Fruit fly (Drosophila melanogaster) whole organism, pupa: ENCODE data around the gene RpS4.

Experiments used
- CG10348 ChIP-seq: fragments of 200-800 bp; sonication (Bioruptor generic); IDR thresholded peaks from 2 replicates; pipeline ENCODE4 v1.3.6; 2022; ENCODE audit warnings: missing biosample characterization, missing genetic modification characterization
- CG12605 ChIP-seq: fragments of 200-800 bp; sonication (Bioruptor generic); IDR thresholded peaks from 2 replicates; pipeline ENCODE4 v1.3.6; 2022; ENCODE audit warnings: missing biosample characterization, missing genetic modification characterization
- CG13204 ChIP-seq: fragments of 200-800 bp; sonication (Bioruptor generic); optimal IDR thresholded peaks from 2 replicates; lab custom pipeline; 2018; ENCODE audit warnings: missing biosample characterization, mild to moderate bottlenecking, missing genetic modification characterization, moderate library complexity
- CG14655 ChIP-seq: fragments of 200-800 bp; sonication (Bioruptor generic); optimal IDR thresholded peaks from 3 replicates; lab custom pipeline; 2017; ENCODE audit warnings: mild to moderate bottlenecking, missing biosample characterization, missing genetic modification reagents, missing genetic modification characterization
- CG15710 ChIP-seq: fragments of 200-800 bp; sonication (Bioruptor generic); optimal IDR thresholded peaks from 2 replicates; lab custom pipeline; 2018; ENCODE audit warnings: missing biosample characterization, mild to moderate bottlenecking, missing genetic modification characterization, moderate library complexity
- CG17806 ChIP-seq: fragments of 200-800 bp; sonication (Bioruptor generic); optimal IDR thresholded peaks from 2 replicates; lab custom pipeline; 2018; ENCODE audit warnings: missing biosample characterization, mild to moderate bottlenecking, missing genetic modification characterization, moderate library complexity
- CG32121 ChIP-seq: fragments of 200-800 bp; sonication (Bioruptor generic); IDR thresholded peaks from 2 replicates; pipeline ENCODE4 v1.3.6; 2022; ENCODE audit warnings: missing biosample characterization, missing genetic modification characterization
- CG34367 ChIP-seq: fragments of 200-800 bp; sonication (Bioruptor generic); optimal IDR thresholded peaks from 2 replicates; lab custom pipeline; 2018; ENCODE audit warnings: missing biosample characterization, mild to moderate bottlenecking, missing genetic modification characterization
- CG4496 ChIP-seq: fragments of 200-800 bp; sonication (Bioruptor generic); IDR thresholded peaks from 3 replicates; pipeline ENCODE4 v1.3.6; 2022; ENCODE audit warnings: missing biosample characterization, missing genetic modification characterization
- CG8159 ChIP-seq: fragments of 200-800 bp; sonication (Bioruptor generic); optimal IDR thresholded peaks from 3 replicates; lab custom pipeline; 2018; ENCODE audit warnings: missing biosample characterization, mild to moderate bottlenecking, missing genetic modification characterization, moderate library complexity
- CG8301 ChIP-seq: fragments of 200-800 bp; sonication (Bioruptor generic); optimal IDR thresholded peaks from 2 replicates; lab custom pipeline; 2018; ENCODE audit warnings: missing biosample characterization, mild to moderate bottlenecking, missing genetic modification characterization
- CG9948 ChIP-seq: fragments of 200-800 bp; sonication (Bioruptor generic); optimal IDR thresholded peaks from 2 replicates; lab custom pipeline; 2018; ENCODE audit warnings: missing biosample characterization, mild to moderate bottlenecking, missing genetic modification characterization, moderate library complexity
- D1 ChIP-seq: fragments of 200-800 bp; sonication (Bioruptor generic); optimal IDR thresholded peaks from 2 replicates; lab custom pipeline; 2018; ENCODE audit warnings: missing biosample characterization, mild to moderate bottlenecking, missing genetic modification characterization, moderate library complexity
- EcR ChIP-seq: fragments of 200-800 bp; sonication (Bioruptor generic); optimal IDR thresholded peaks from 3 replicates; lab custom pipeline; 2019; ENCODE audit warnings: missing biosample characterization, missing genetic modification characterization, mild to moderate bottlenecking, moderate library complexity, missing genetic modification reagents
- Ets98B ChIP-seq: fragments of 200-800 bp; sonication (Bioruptor generic); IDR thresholded peaks from 2 replicates; pipeline ENCODE4 v1.3.6; 2022; ENCODE audit warnings: missing biosample characterization, missing genetic modification characterization
- Pif1A ChIP-seq: fragments of 200-800 bp; sonication (Bioruptor generic); optimal IDR thresholded peaks from 3 replicates; lab custom pipeline; 2016; ENCODE audit warnings: missing biosample characterization, missing genetic modification characterization
- Pif1B ChIP-seq: fragments of 200-800 bp; sonication (Bioruptor generic); optimal IDR thresholded peaks from 3 replicates; lab custom pipeline; 2016; ENCODE audit warnings: missing biosample characterization, missing genetic modification characterization
- Snoo ChIP-seq: fragments of 200-800 bp; sonication (Bioruptor generic); optimal IDR thresholded peaks from 3 replicates; lab custom pipeline; 2017; ENCODE audit warnings: missing biosample characterization, mild to moderate bottlenecking, missing genetic modification characterization, inconsistent platforms
- fd96Ca ChIP-seq: fragments of 200-800 bp; sonication (Bioruptor generic); IDR thresholded peaks from 3 replicates; pipeline ENCODE4 v1.3.6; 2022; ENCODE audit warnings: missing biosample characterization, missing genetic modification characterization
- gl ChIP-seq: fragments of 200-800 bp; sonication (Bioruptor generic); optimal IDR thresholded peaks from 2 replicates; lab custom pipeline; 2018; ENCODE audit warnings: missing biosample characterization, mild to moderate bottlenecking, missing genetic modification characterization
- rn ChIP-seq: fragments of 200-800 bp; sonication (Bioruptor generic); IDR thresholded peaks from 2 replicates; pipeline ENCODE4 v1.3.6; 2022; ENCODE audit warnings: missing biosample characterization, missing genetic modification characterization

The RpS4 gene

dm6 chr3L:13041292-13042067, at the start of gene RpS4:
RpS4 (plus strand) TSS chr3L:13041756.
- no peak for TF ChIP-seq CG14655 (GFP tag; lab: Kevin White, UChicago)
- TF ChIP-seq Snoo (tag; lab: Kevin White, UChicago), result peak; percentile 96
- peak; percentile 86 for TF ChIP-seq gl (tag; lab: Kevin White, UChicago)
- TF ChIP-seq CG8159, result peak; percentile 62
- no peak for TF ChIP-seq D1
- TF ChIP-seq Pif1A (GFP tag; lab: Kevin White, UChicago), result peak; percentile 75
- peak; percentile 76 for TF ChIP-seq CG12605 (GFP tag; lab: Robert Waterston, UW)
- TF ChIP-seq CG17806 (tag; lab: Kevin White, UChicago), result peak; percentile 47
- no peak for TF ChIP-seq CG10348 (GFP tag; lab: Robert Waterston, UW)
- TF ChIP-seq CG15710, result peak; percentile 59
- TF ChIP-seq CG13204, result peak; percentile 92
- TF ChIP-seq CG4496, result peak; percentile 92
- TF ChIP-seq rn (GFP tag; lab: Robert Waterston, UW), result 0 out of 2 replicates have a peak, but pooled peaks have one; percentile 7
- peak; percentile 51 for TF ChIP-seq CG8301
- no peak; the same call in 1 of the 2 replicates for TF ChIP-seq CG32121
- TF ChIP-seq Ets98B (GFP tag; lab: Robert Waterston, UW), result peak; percentile 72
- peak; percentile 36 for TF ChIP-seq CG9948 (tag; lab: Kevin White, UChicago)
- no peak for TF ChIP-seq fd96Ca (GFP tag; lab: Robert Waterston, UW)
- TF ChIP-seq Pif1B (GFP tag; lab: Kevin White, UChicago), result peak; percentile 53
- no peak for TF ChIP-seq EcR (GFP tag; lab: Kevin White, UChicago)
- peak; percentile 87 for TF ChIP-seq CG34367 (tag; lab: Kevin White, UChicago)

- TF ChIP-seq Ets98B (GFP tag; lab: Robert Waterston, UW) (no peak), CG4496 (no peak), EcR (GFP tag; lab: Kevin White, UChicago) (no peak), rn (GFP tag; lab: Robert Waterston, UW) (no peak), CG14655 (GFP tag; lab: Kevin White, UChicago) (no peak), gl (tag; lab: Kevin White, UChicago) (no peak), Pif1A (GFP tag; lab: Kevin White, UChicago) (no peak), CG32121 (no peak), CG8159 (no peak), CG9948 (tag; lab: Kevin White, UChicago) (no peak), CG17806 (tag; lab: Kevin White, UChicago) (no peak), CG10348 (GFP tag; lab: Robert Waterston, UW) (no peak)
These were observed 46.7 kb upstream of the RpS4 start, which contains the start of gene CG11262 for dm6 chr3L:12994835-12995234. CG11262 (plus strand) TSS chr3L:12995135.

DNA sequence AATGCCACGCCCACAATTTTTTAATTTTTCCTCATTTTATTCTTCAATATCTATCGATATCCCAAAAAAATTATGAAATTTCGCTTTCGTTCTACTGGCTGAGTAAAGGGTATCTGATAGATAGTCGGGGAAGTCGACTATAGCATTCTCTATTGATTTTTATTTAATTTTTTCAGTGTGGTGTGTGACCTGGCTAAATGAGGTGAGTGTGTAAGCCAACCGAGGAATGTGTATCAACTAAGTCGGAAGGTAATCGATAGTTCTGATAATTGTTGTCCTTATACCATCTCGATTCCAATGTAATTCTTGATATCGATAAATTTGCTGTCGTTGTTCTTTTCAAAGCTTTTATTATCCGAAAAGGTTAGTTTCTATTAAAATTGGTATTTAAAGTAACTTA, 35.1 kb upstream of the RpS4 start, which contains the start of gene CG11263:
Gene CG11263, plus strand, starts transcription at position 328 of the 400 bp plus-strand sequence.
- no peak for TF ChIP-seq CG9948 (tag; lab: Kevin White, UChicago)
- peak; percentile 57 for TF ChIP-seq Ets98B (GFP tag; lab: Robert Waterston, UW)
- TF ChIP-seq CG4496, result peak; percentile 41; the same call in 2 of the 3 replicates
- TF ChIP-seq Pif1A (GFP tag; lab: Kevin White, UChicago), result no peak
- TF ChIP-seq EcR (GFP tag; lab: Kevin White, UChicago), result no peak
- peak; percentile 51 for TF ChIP-seq D1
- TF ChIP-seq CG32121, result no peak
- TF ChIP-seq rn (GFP tag; lab: Robert Waterston, UW), result no peak

dm6 chr3L:13007946-13008462, 33.6 kb upstream of the RpS4 start:
- TF ChIP-seq CG34367 (tag; lab: Kevin White, UChicago), result no peak
- TF ChIP-seq CG8301, result no peak
- TF ChIP-seq D1, result peak; percentile 32

DNA sequence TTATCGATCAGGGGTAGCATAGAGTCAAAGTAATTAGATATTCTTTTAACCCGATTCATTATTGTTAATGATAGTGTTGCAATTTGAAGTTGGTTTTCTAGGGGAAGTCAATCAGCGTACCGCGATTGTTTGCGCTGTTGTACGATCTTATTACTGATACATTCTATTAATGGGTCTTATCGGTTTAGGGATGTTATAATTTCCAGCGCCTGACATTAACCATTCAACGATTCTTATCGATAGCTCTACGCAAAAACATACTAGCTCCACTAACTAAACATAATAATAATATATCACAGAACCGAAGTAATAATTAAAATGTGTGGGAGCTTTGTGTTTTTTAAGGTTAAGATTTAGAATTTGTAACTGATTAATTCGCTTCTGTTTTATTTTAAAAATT, 30.0 kb upstream of the RpS4 start, which contains the start of gene Cul6:
Gene Cul6, minus strand, starts transcription at position 175 of the 400 bp plus-strand sequence.
- TF ChIP-seq Pif1B (GFP tag; lab: Kevin White, UChicago), result no peak
- no peak for TF ChIP-seq rn (GFP tag; lab: Robert Waterston, UW)
- no peak for TF ChIP-seq CG9948 (tag; lab: Kevin White, UChicago)
- no peak for TF ChIP-seq gl (tag; lab: Kevin White, UChicago)
- no peak for TF ChIP-seq CG15710

DNA sequence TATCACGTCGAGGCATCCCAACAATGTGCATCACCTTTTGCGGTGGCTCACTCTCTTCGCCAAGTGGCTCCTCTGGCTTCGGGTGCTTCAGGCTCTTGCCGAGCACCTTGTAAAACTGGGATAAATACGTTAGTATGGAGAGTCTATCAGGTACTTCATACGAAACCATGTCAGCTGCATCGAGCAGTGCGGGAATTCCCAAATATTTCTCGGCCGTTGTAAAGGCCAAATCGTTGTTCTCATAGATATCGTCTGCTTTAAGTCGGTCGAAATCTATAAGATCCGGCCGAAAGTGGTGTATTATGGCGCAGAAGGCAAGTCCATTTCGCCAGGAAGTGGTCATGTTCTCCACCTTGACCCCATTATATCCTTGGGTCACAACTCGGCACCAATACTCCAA, 26.9 kb upstream of the RpS4 start:
- TF ChIP-seq gl (tag; lab: Kevin White, UChicago) (no peak), D1 (no peak), CG12605 (GFP tag; lab: Robert Waterston, UW) (no peak), rn (GFP tag; lab: Robert Waterston, UW) (no peak), CG32121 (no peak)
- TF ChIP-seq, all 21 proteins: peak for 0
